Fruit fly (Drosophila melanogaster) whole organism, wandering third instar larva: Measurements from ENCODE around the gene CG15343.

Experiments used
- Dfd ChIP-seq: fragments of >200 bp; optimal IDR thresholded peaks from 2 replicates; lab custom pipeline; 2017; ENCODE audit warnings: missing biosample characterization, missing genetic modification characterization
- OdsH ChIP-seq: fragments of 200-800 bp; sonication (Bioruptor generic); optimal IDR thresholded peaks from 2 replicates; lab custom pipeline; 2016; ENCODE audit warnings: missing biosample characterization, mild to moderate bottlenecking, missing genetic modification characterization
- dl ChIP-seq, 2 experiments: fragments of 175-275, 200-275 bp in 1 of 2; fragments of 200-275 bp in 1 of 2; sonication (Bioruptor generic); optimal IDR thresholded peaks; lab custom pipeline; 2018; ENCODE audit warnings: mild to moderate bottlenecking in 2 of 2, missing biosample characterization in 2 of 2, missing genetic modification characterization in 2 of 2, moderate library complexity in 2 of 2; ENCODE audit not compliant: partially characterized antibody in 2 of 2, insufficient read depth in 1 of 2
- h ChIP-seq: fragments of 200-800 bp; sonication (Bioruptor generic); optimal IDR thresholded peaks from 3 replicates; lab custom pipeline; 2016; ENCODE audit warnings: missing biosample characterization, mild to moderate bottlenecking, missing genetic modification characterization

DNA sequence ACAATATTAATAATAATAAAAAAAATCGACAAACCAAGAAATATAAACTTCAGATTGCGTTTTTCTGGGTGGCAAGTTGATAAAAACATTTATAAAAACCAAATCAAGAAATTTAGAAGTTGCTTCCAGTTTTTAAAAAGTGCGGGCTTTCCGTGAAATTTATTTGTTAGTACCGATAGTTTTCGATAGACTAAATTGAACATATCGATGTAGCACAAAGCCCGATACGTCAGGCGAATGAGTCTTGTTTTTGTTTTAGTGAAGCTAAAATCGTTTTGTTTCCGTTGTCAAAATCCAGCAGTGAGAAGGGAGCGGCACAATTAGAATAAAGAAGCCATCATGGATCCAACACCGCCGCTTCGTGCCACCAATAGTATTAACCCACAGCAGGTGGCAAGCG is 33.2 kb downstream of the CG15343 start, which contains the start of gene CG2147:
- TF ChIP-seq Dfd (GFP tag; lab: Kevin White, UChicago) = no peak
- TF ChIP-seq h (GFP tag; lab: Kevin White, UChicago) = no peak
- TF ChIP-seq OdsH (GFP tag; lab: Kevin White, UChicago) = no peak
- TF ChIP-seq dl (GFP tag; optimal IDR thresholded peaks at IDR 0.05; lab: Kevin White, UChicago; ENCODE audit: insufficient read depth in 1 of 2, partially characterized antibody in 2 of 2) = no peak
